Fruit fly (Drosophila melanogaster) whole organism, embryonic: ENCODE data around the gene Ostgamma.
A peak's percentile ranks its signal among the peaks of the same experiment; 100 is the strongest.

Experiments used
- Antp ChIP-seq: fragments of 200-800 bp; sonication (Bioruptor generic); optimal IDR thresholded peaks from 3 replicates; lab custom pipeline; 2016; ENCODE audit warnings: missing biosample characterization, missing genetic modification characterization
- B-H2 ChIP-seq: fragments of 200-800 bp; sonication (Bioruptor generic); optimal IDR thresholded peaks from 2 replicates; lab custom pipeline; 2018; ENCODE audit warnings: missing biosample characterization, mild to moderate bottlenecking, missing genetic modification characterization
- CG10366 ChIP-seq: fragments of 200-800 bp; sonication (Bioruptor generic); IDR thresholded peaks from 2 replicates; pipeline ENCODE4 v1.3.6; 2022; ENCODE audit warnings: missing biosample characterization, missing genetic modification characterization
- CG11696 ChIP-seq: fragments of 200-800 bp; sonication (Bioruptor generic); IDR thresholded peaks from 2 replicates; pipeline ENCODE4 v1.3.6; 2022; ENCODE audit warnings: missing biosample characterization, missing genetic modification characterization
- CG13123 ChIP-seq: fragments of 200-800 bp; sonication (Bioruptor generic); optimal IDR thresholded peaks from 2 replicates; lab custom pipeline; 2016; ENCODE audit warnings: missing biosample characterization, missing genetic modification characterization
- CG13287 ChIP-seq: fragments of 200-800 bp; sonication (Bioruptor generic); IDR thresholded peaks from 2 replicates; pipeline ENCODE4 v1.3.6; 2022; ENCODE audit warnings: missing biosample characterization, missing genetic modification characterization; ENCODE audit not compliant: partially characterized antibody
- CG13296 ChIP-seq: fragments of 200-800 bp; sonication (Bioruptor generic); optimal IDR thresholded peaks from 3 replicates; lab custom pipeline; 2018; ENCODE audit warnings: missing biosample characterization, mild to moderate bottlenecking, missing genetic modification characterization
- CG15269 ChIP-seq: fragments of 200-800 bp; sonication (Bioruptor generic); optimal IDR thresholded peaks from 2 replicates; lab custom pipeline; 2018; ENCODE audit warnings: missing biosample characterization, mild to moderate bottlenecking, missing genetic modification characterization, moderate library complexity
- CG1602 ChIP-seq: fragments of 200-800 bp; sonication (Bioruptor generic); optimal IDR thresholded peaks from 3 replicates; lab custom pipeline; 2016; ENCODE audit warnings: missing biosample characterization, missing genetic modification characterization
- CG16815 ChIP-seq: fragments of 200-800 bp; sonication (Bioruptor generic); optimal IDR thresholded peaks from 3 replicates; lab custom pipeline; 2017; ENCODE audit warnings: missing biosample characterization, mild to moderate bottlenecking, missing genetic modification characterization
- CG2120 ChIP-seq: fragments of 200-800 bp; sonication (Bioruptor generic); optimal IDR thresholded peaks from 3 replicates; lab custom pipeline; 2016; ENCODE audit warnings: missing biosample characterization, missing genetic modification characterization
- CG2129 ChIP-seq: fragments of 200-800 bp; sonication (Bioruptor generic); IDR thresholded peaks from 2 replicates; pipeline ENCODE4 v1.3.6; 2022; ENCODE audit warnings: missing biosample characterization, missing genetic modification characterization; ENCODE audit not compliant: partially characterized antibody
- CG2202 ChIP-seq: fragments of 200-800 bp; sonication (Bioruptor generic); optimal IDR thresholded peaks from 2 replicates; lab custom pipeline; 2018; ENCODE audit warnings: missing biosample characterization, mild to moderate bottlenecking, missing genetic modification characterization
- CG2889 ChIP-seq: fragments of 200-800 bp; sonication (Bioruptor generic); IDR thresholded peaks from 3 replicates; pipeline ENCODE4 v1.3.6; 2022; ENCODE audit warnings: missing biosample characterization, missing genetic modification characterization
- CG3281 ChIP-seq: fragments of 200-800 bp; sonication (Bioruptor generic); optimal IDR thresholded peaks from 3 replicates; lab custom pipeline; 2017; ENCODE audit warnings: missing biosample characterization, mild to moderate bottlenecking, missing genetic modification characterization
- CG34422 ChIP-seq: fragments of 200-800 bp; sonication (Bioruptor generic); IDR thresholded peaks from 3 replicates; pipeline ENCODE4 v1.3.6; 2022; ENCODE audit warnings: missing biosample characterization, missing genetic modification characterization
- CG4707 ChIP-seq: fragments of 200-800 bp; sonication (Bioruptor generic); optimal IDR thresholded peaks from 2 replicates; lab custom pipeline; 2018; ENCODE audit warnings: missing biosample characterization, mild to moderate bottlenecking, missing genetic modification characterization, moderate library complexity
- CG4730 ChIP-seq: fragments of 200-800 bp; sonication (Bioruptor generic); IDR thresholded peaks from 2 replicates; pipeline ENCODE4 v1.3.6; 2022; ENCODE audit warnings: missing biosample characterization, missing genetic modification characterization
- CG9797 ChIP-seq: fragments of 200-800 bp; sonication (Bioruptor generic); optimal IDR thresholded peaks from 3 replicates; lab custom pipeline; 2018; ENCODE audit warnings: missing biosample characterization, mild to moderate bottlenecking, missing genetic modification characterization
- Dref ChIP-seq: fragments of 200-800 bp; sonication (Bioruptor generic); IDR thresholded peaks from 2 replicates; pipeline ENCODE4 v1.3.6; 2022; ENCODE audit warnings: missing biosample characterization, missing genetic modification characterization
- E2f2 ChIP-seq: fragments of 200-800 bp; sonication (Bioruptor generic); IDR thresholded peaks from 2 replicates; pipeline ENCODE4 v1.3.6; 2022; ENCODE audit warnings: missing biosample characterization, missing genetic modification characterization
- ERR ChIP-seq: fragments of 200-800 bp; sonication (Bioruptor generic); optimal IDR thresholded peaks from 2 replicates; lab custom pipeline; 2016; ENCODE audit warnings: missing biosample characterization, missing genetic modification characterization
- Elba2 ChIP-seq: fragments of 200-800 bp; sonication (Bioruptor generic); optimal IDR thresholded peaks from 3 replicates; lab custom pipeline; 2016; ENCODE audit warnings: missing biosample characterization, missing genetic modification characterization
- Ets65A ChIP-seq: fragments of 200-800 bp; sonication (Bioruptor generic); peaks from one replicate; lab custom pipeline; 2016; ENCODE audit warnings: missing biosample characterization, missing genetic modification characterization
- Gug ChIP-seq: fragments of 200-800 bp; sonication (Bioruptor generic); IDR thresholded peaks from 4 replicates; pipeline ENCODE4 v1.3.6; 2022; ENCODE audit warnings: missing biosample characterization, missing genetic modification characterization
- HLH3B ChIP-seq: fragments of 200-800 bp; sonication (Bioruptor generic); IDR thresholded peaks from 2 replicates; pipeline ENCODE4 v1.3.6; 2022; ENCODE audit warnings: missing biosample characterization, missing genetic modification characterization
- Hr51 ChIP-seq, 2 experiments: fragments of 200-800 bp; sonication (Bioruptor generic); optimal IDR thresholded peaks; 2 replicates in 1 of 2; 3 replicates in 1 of 2; lab custom pipeline; 2016 to 2018; ENCODE audit warnings: missing biosample characterization in 2 of 2, missing genetic modification characterization in 2 of 2, mild to moderate bottlenecking in 1 of 2, moderate library complexity in 1 of 2
- Hr78 ChIP-seq, 2 experiments: fragments of 200-800 bp in 1 of 2; fragments of >200 bp in 1 of 2; sonication (Bioruptor generic) in 1 of 2; optimal IDR thresholded peaks; 2 replicates each; lab custom pipeline; 2017 to 2019; ENCODE audit warnings: missing biosample characterization in 2 of 2, missing genetic modification characterization in 2 of 2, mild to moderate bottlenecking in 1 of 2, moderate library complexity in 1 of 2
- Mes4 ChIP-seq: fragments of 200-800 bp; sonication (Bioruptor generic); optimal IDR thresholded peaks from 2 replicates; lab custom pipeline; 2016; ENCODE audit warnings: missing biosample characterization, missing genetic modification characterization
- Nf-YC ChIP-seq: fragments of 200-800 bp; optimal IDR thresholded peaks from 3 replicates; lab custom pipeline; 2019; ENCODE audit warnings: missing biosample characterization, mild to moderate bottlenecking, missing genetic modification characterization, moderate library complexity
- Scr ChIP-seq: fragments of 200-800 bp; sonication (Bioruptor generic); IDR thresholded peaks from 2 replicates; pipeline ENCODE4 v1.3.6; 2022; ENCODE audit warnings: missing biosample characterization, missing genetic modification characterization; ENCODE audit not compliant: partially characterized antibody
- Trl ChIP-seq, 3 experiments: fragments of >200 bp in 2 of 3; fragments of 200-800 bp in 1 of 3; sonication (Bioruptor generic) in 1 of 3; optimal IDR thresholded peaks; 2 replicates in 1 of 3; 3 replicates in 2 of 3; lab custom pipeline; 2016 to 2017; ENCODE audit warnings: missing biosample characterization in 1 of 3, missing genetic modification characterization in 1 of 3
- bcd ChIP-seq: fragments of 200-800 bp; sonication (Bioruptor generic); optimal IDR thresholded peaks from 2 replicates; lab custom pipeline; 2017; ENCODE audit warnings: missing biosample characterization, mild to moderate bottlenecking, missing genetic modification characterization
- cas ChIP-seq: fragments of 200-800 bp; sonication (Bioruptor generic); IDR thresholded peaks from 2 replicates; pipeline ENCODE4 v1.3.6; 2022; ENCODE audit warnings: missing biosample characterization, missing genetic modification characterization
- ci ChIP-seq: fragments of 200-800 bp; sonication (Bioruptor generic); IDR thresholded peaks from 3 replicates; pipeline ENCODE4 v1.3.6; 2022; ENCODE audit warnings: missing biosample characterization, missing genetic modification characterization
- danr ChIP-seq: fragments of 200-800 bp; sonication (Bioruptor generic); IDR thresholded peaks from 2 replicates; pipeline ENCODE4 v1.3.6; 2022; ENCODE audit warnings: missing biosample characterization, missing genetic modification characterization
- fd102C ChIP-seq: fragments of 200-800 bp; sonication (Bioruptor generic); optimal IDR thresholded peaks from 2 replicates; lab custom pipeline; 2018; ENCODE audit warnings: missing biosample characterization, mild to moderate bottlenecking, missing genetic modification characterization, moderate library complexity
- gfzf ChIP-seq: fragments of 200-800 bp; sonication (Bioruptor generic); optimal IDR thresholded peaks from 2 replicates; lab custom pipeline; 2016; ENCODE audit warnings: missing biosample characterization, mild to moderate bottlenecking, missing genetic modification characterization, moderate library complexity
- gsb ChIP-seq: fragments of 200-800 bp; sonication (Bioruptor generic); IDR thresholded peaks from 2 replicates; pipeline ENCODE4 v1.3.6; 2022; ENCODE audit warnings: missing biosample characterization, missing genetic modification characterization
- insv ChIP-seq, 2 experiments: fragments of 200-800 bp; sonication (Bioruptor generic); optimal IDR thresholded peaks; 3 replicates each; lab custom pipeline; 2016 to 2018; ENCODE audit warnings: missing biosample characterization in 2 of 2, missing genetic modification characterization in 2 of 2
- maf-S ChIP-seq: fragments of 200-800 bp; sonication (Bioruptor generic); optimal IDR thresholded peaks from 2 replicates; lab custom pipeline; 2016; ENCODE audit warnings: missing biosample characterization, missing genetic modification characterization
- mirr ChIP-seq: fragments of 200-800 bp; sonication (Bioruptor generic); optimal IDR thresholded peaks from 3 replicates; lab custom pipeline; 2018; ENCODE audit warnings: missing biosample characterization, mild to moderate bottlenecking, missing genetic modification characterization
- pan ChIP-seq, 4 experiments: fragments of >200 bp in 3 of 4; fragments of 200-800 bp in 1 of 4; sonication (Bioruptor generic) in 1 of 4; optimal IDR thresholded peaks in 3 of 4; IDR thresholded peaks in 1 of 4; 2 replicates each; pipeline versions ENCODE4 v1.3.6 to Lab custom; 2017 to 2022; ENCODE audit warnings: missing biosample characterization in 2 of 4, missing genetic modification characterization in 2 of 4, mixed read lengths in 1 of 4
- repo ChIP-seq: fragments of 200-800 bp; sonication (Bioruptor generic); optimal IDR thresholded peaks from 2 replicates; lab custom pipeline; 2016; ENCODE audit warnings: missing biosample characterization, missing genetic modification characterization
- tio ChIP-seq: fragments of 200-800 bp; sonication (Bioruptor generic); optimal IDR thresholded peaks from 2 replicates; lab custom pipeline; 2017; ENCODE audit warnings: missing biosample characterization, missing genetic modification characterization, inconsistent platforms

Ostgamma gene

dm6 chr2L:8302766-8303479, 5.1 kb downstream of the Ostgamma start, which contains the start of the genes wol and Scgalpha (continued):
- TF ChIP-seq maf-S (no peak), B-H2 (no peak), CG1602 (GFP tag; lab: Kevin White, UChicago) (no peak), pan (optimal IDR thresholded peaks at IDR 0.05; lab: Kevin White, UChicago) (no peak), pan (GFP tag; optimal IDR thresholded peaks at IDR 0.05 in 1 of 2, IDR thresholded peaks at IDR 0.05 in 1 of 2) (no peak), insv (GFP tag; optimal IDR thresholded peaks at IDR 0.05; lab: Kevin White, UChicago) (peak in 1 of 2 experiments; percentile 60), CG13287 (GFP tag; lab: Robert Waterston, UW) (peak; percentile 71), fd102C (GFP tag; lab: Kevin White, UChicago) (no peak), Nf-YC (tag; lab: Kevin White, UChicago) (peak; percentile 12), CG2129 (GFP tag; lab: Robert Waterston, UW) (0 out of 2 replicates have a peak, but pooled peaks have one; percentile 24), Trl (optimal IDR thresholded peaks at IDR 0.05; lab: Kevin White, UChicago) (peak in 1 of 2 experiments; percentile 49), Trl (GFP tag; optimal IDR thresholded peaks at IDR 0.05; lab: Kevin White, UChicago) (no peak), danr (no peak), CG4730 (GFP tag; lab: Robert Waterston, UW) (no peak), CG13123 (no peak), CG13296 (GFP tag; lab: Kevin White, UChicago) (no peak), Dref (GFP tag; lab: Robert Waterston, UW) (peak; percentile 84), CG15269 (tag; lab: Kevin White, UChicago) (no peak), CG2202 (tag; lab: Kevin White, UChicago) (no peak), ci (GFP tag; lab: Robert Waterston, UW) (no peak; the same call in 2 of the 3 replicates), bcd (GFP tag; lab: Kevin White, UChicago) (no peak), Ets65A (GFP tag; lab: Kevin White, UChicago) (no peak), Gug (GFP tag; lab: Robert Waterston, UW) (no peak), Scr (GFP tag; lab: Robert Waterston, UW) (peak; percentile 60), Hr78 (GFP tag; optimal IDR thresholded peaks at IDR 0.05; lab: Kevin White, UChicago) (no peak), Mes4 (GFP tag; lab: Kevin White, UChicago) (no peak)

dm6 chr2L:8300220-8301167, 7.5 kb downstream of the Ostgamma start, which contains the start of gene Btk:
TSS of gene Btk (minus strand) at chr2L:8301079.
- peak; percentile 3 for TF ChIP-seq Elba2 (GFP tag; lab: Kevin White, UChicago)
- TF ChIP-seq gsb = no peak
- TF ChIP-seq CG2889 (GFP tag; lab: Robert Waterston, UW) = no peak
- TF ChIP-seq mirr (GFP tag; lab: Kevin White, UChicago) = no peak
- TF ChIP-seq CG10366 (GFP tag; lab: Robert Waterston, UW) = no peak
- TF ChIP-seq CG16815 (GFP tag; lab: Kevin White, UChicago) = no peak
- no peak for TF ChIP-seq ERR (GFP tag; lab: Kevin White, UChicago)
- TF ChIP-seq gfzf (GFP tag; lab: Kevin White, UChicago) = peak; percentile 84
- TF ChIP-seq HLH3B (GFP tag; lab: Robert Waterston, UW) = no peak
- no peak for TF ChIP-seq CG11696 (GFP tag; lab: Robert Waterston, UW)
- TF ChIP-seq repo (GFP tag; lab: Kevin White, UChicago) = no peak
- TF ChIP-seq cas (GFP tag; lab: Robert Waterston, UW) = no peak
- TF ChIP-seq CG34422 (GFP tag; lab: Robert Waterston, UW) = peak; percentile 64; the same call in 1 of the 3 replicates
- peak; percentile 90 for TF ChIP-seq E2f2 (GFP tag; lab: Robert Waterston, UW)
- TF ChIP-seq CG2120 (GFP tag; lab: Kevin White, UChicago) = no peak
- peak; percentile 82 for TF ChIP-seq CG9797 (GFP tag; lab: Kevin White, UChicago)
- TF ChIP-seq CG3281 (GFP tag; lab: Kevin White, UChicago) = no peak
- no peak for TF ChIP-seq Hr51 (GFP tag; optimal IDR thresholded peaks at IDR 0.05; lab: Kevin White, UChicago)
- no peak for TF ChIP-seq Antp (GFP tag; lab: Kevin White, UChicago)
- TF ChIP-seq pan (optimal IDR thresholded peaks at IDR 0.05; lab: Kevin White, UChicago) = no peak
- no peak for TF ChIP-seq pan (GFP tag; optimal IDR thresholded peaks at IDR 0.05 in 1 of 2, IDR thresholded peaks at IDR 0.05 in 1 of 2)
- no peak for TF ChIP-seq CG4707 (GFP tag; lab: Kevin White, UChicago)
- TF ChIP-seq tio (GFP tag; lab: Kevin White, UChicago) = no peak
